Worm (Caenorhabditis elegans) whole organism, late embryonic: ENCODE results near the gene F48F7.5.

Source experiments
- C08G9.2 ChIP-seq: sonication (generic microtip); optimal IDR thresholded peaks from 2 replicates; lab custom pipeline; 2016; ENCODE audit warnings: mild to moderate bottlenecking, missing genetic modification characterization, moderate library complexity, missing compliant biosample characterization
- F13H6.1 ChIP-seq: sonication (generic microtip); optimal IDR thresholded peaks from 2 replicates; lab custom pipeline; 2016; ENCODE audit warnings: missing genetic modification characterization, missing compliant biosample characterization
- K02D7.2 ChIP-seq: sonication (generic microtip); optimal IDR thresholded peaks from 2 replicates; lab custom pipeline; 2017; ENCODE audit warnings: mild to moderate bottlenecking, missing genetic modification characterization, missing compliant biosample characterization
- K09A11.1 ChIP-seq: sonication (generic microtip); optimal IDR thresholded peaks from 2 replicates; lab custom pipeline; 2017; ENCODE audit warnings: antibody characterized with exemption, mild to moderate bottlenecking, missing genetic modification characterization, missing compliant biosample characterization; ENCODE audit not compliant: insufficient read depth
- Y22D7AL.16 ChIP-seq: sonication (generic microtip); optimal IDR thresholded peaks from 2 replicates; lab custom pipeline; 2016; ENCODE audit warnings: missing genetic modification characterization, missing compliant biosample characterization
- ahr-1 ChIP-seq: sonication (generic microtip); optimal IDR thresholded peaks from 2 replicates; lab custom pipeline; 2016; ENCODE audit warnings: missing genetic modification characterization, missing compliant biosample characterization
- ama-1 ChIP-seq: fragments of 150-350 bp; optimal IDR thresholded peaks from 2 replicates; lab custom pipeline; 2014
- ceh-18 ChIP-seq: sonication (generic microtip); optimal IDR thresholded peaks from 2 replicates; lab custom pipeline; 2016; ENCODE audit warnings: missing genetic modification characterization, missing compliant biosample characterization
- ceh-2 ChIP-seq: sonication (generic microtip); optimal IDR thresholded peaks from 2 replicates; lab custom pipeline; 2016; ENCODE audit warnings: missing genotype, missing genetic modification characterization, missing compliant biosample characterization
- ceh-22 ChIP-seq: sonication (generic microtip); optimal IDR thresholded peaks from 2 replicates; lab custom pipeline; 2017; ENCODE audit warnings: missing biosample characterization, missing genetic modification characterization
- ceh-30 ChIP-seq: fragments of 150-350 bp; optimal IDR thresholded peaks from 2 replicates; lab custom pipeline; 2014; ENCODE audit warnings: missing biosample characterization, missing genetic modification characterization
- ceh-31 ChIP-seq: sonication (generic microtip); optimal IDR thresholded peaks from 2 replicates; lab custom pipeline; 2016; ENCODE audit warnings: missing genetic modification characterization, missing compliant biosample characterization
- ceh-48 ChIP-seq: sonication (generic microtip); optimal IDR thresholded peaks from 2 replicates; lab custom pipeline; 2016; ENCODE audit warnings: missing genetic modification characterization, inconsistent platforms, missing compliant biosample characterization
- ceh-9 ChIP-seq: sonication (generic microtip); optimal IDR thresholded peaks from 2 replicates; lab custom pipeline; 2016; ENCODE audit warnings: mild to moderate bottlenecking, missing genetic modification characterization, inconsistent platforms, missing compliant biosample characterization
- che-1 ChIP-seq: sonication (generic microtip); optimal IDR thresholded peaks from 2 replicates; lab custom pipeline; 2016; ENCODE audit warnings: mild to moderate bottlenecking, missing genetic modification characterization, missing compliant biosample characterization
- dmd-4 ChIP-seq: sonication (generic microtip); optimal IDR thresholded peaks from 2 replicates; lab custom pipeline; 2016; ENCODE audit warnings: borderline replicate concordance, missing genetic modification characterization, missing compliant biosample characterization
- dve-1 ChIP-seq: sonication (generic microtip); optimal IDR thresholded peaks from 2 replicates; lab custom pipeline; 2017; ENCODE audit warnings: antibody characterized with exemption, mild to moderate bottlenecking, missing genetic modification characterization, missing compliant biosample characterization
- elt-2 ChIP-seq: sonication (generic microtip); optimal IDR thresholded peaks from 2 replicates; lab custom pipeline; 2016; ENCODE audit warnings: missing genetic modification reagents, missing genetic modification characterization, missing compliant biosample characterization
- elt-4 ChIP-seq: sonication (generic microtip); optimal IDR thresholded peaks from 2 replicates; lab custom pipeline; 2016; ENCODE audit warnings: missing genetic modification characterization, missing compliant biosample characterization
- ets-4 ChIP-seq: sonication (generic microtip); optimal IDR thresholded peaks from 2 replicates; lab custom pipeline; 2016; ENCODE audit warnings: missing genetic modification characterization, missing compliant biosample characterization
- eyg-1 ChIP-seq: sonication (generic microtip); optimal IDR thresholded peaks from 2 replicates; lab custom pipeline; 2016; ENCODE audit warnings: missing genotype, missing genetic modification characterization, missing compliant biosample characterization
- fkh-10 ChIP-seq: fragments of 150-350 bp; optimal IDR thresholded peaks from 2 replicates; lab custom pipeline; 2014; ENCODE audit warnings: missing biosample characterization, missing genetic modification reagents, missing genetic modification characterization
- fkh-6 ChIP-seq: sonication (generic microtip); optimal IDR thresholded peaks from 2 replicates; lab custom pipeline; 2016; ENCODE audit warnings: missing genetic modification characterization, missing compliant biosample characterization
- gmeb-2 ChIP-seq: sonication (generic microtip); optimal IDR thresholded peaks from 2 replicates; lab custom pipeline; 2016; ENCODE audit warnings: missing genetic modification characterization, inconsistent platforms, missing compliant biosample characterization
- hlh-15 ChIP-seq: sonication (generic microtip); optimal IDR thresholded peaks from 2 replicates; lab custom pipeline; 2016; ENCODE audit warnings: missing genetic modification characterization, missing compliant biosample characterization
- hlh-30 ChIP-seq: sonication (generic microtip); optimal IDR thresholded peaks from 2 replicates; lab custom pipeline; 2017; ENCODE audit warnings: antibody characterized with exemption, missing genetic modification characterization, missing compliant biosample characterization; ENCODE audit not compliant: insufficient read depth
- hlh-8 ChIP-seq: sonication (generic microtip); optimal IDR thresholded peaks from 2 replicates; lab custom pipeline; 2016; ENCODE audit warnings: missing genotype, missing genetic modification characterization, missing compliant biosample characterization
- lim-6 ChIP-seq: sonication (generic microtip); optimal IDR thresholded peaks from 2 replicates; lab custom pipeline; 2016; ENCODE audit warnings: missing genetic modification characterization, missing compliant biosample characterization
- mec-3 ChIP-seq: sonication (generic microtip); optimal IDR thresholded peaks from 2 replicates; lab custom pipeline; 2016; ENCODE audit warnings: borderline replicate concordance, missing genetic modification characterization, missing compliant biosample characterization
- nfya-1 ChIP-seq: sonication (generic microtip); optimal IDR thresholded peaks from 2 replicates; lab custom pipeline; 2017; ENCODE audit warnings: missing genetic modification characterization, mild to moderate bottlenecking, missing compliant biosample characterization, antibody characterized with exemption, moderate library complexity
- nhr-232 ChIP-seq: sonication (generic microtip); optimal IDR thresholded peaks from 2 replicates; lab custom pipeline; 2016; ENCODE audit warnings: missing genetic modification characterization, missing compliant biosample characterization
- npax-4 ChIP-seq: sonication (generic microtip); optimal IDR thresholded peaks from 2 replicates; lab custom pipeline; 2016; ENCODE audit warnings: missing genetic modification characterization, missing compliant biosample characterization
- odd-2 ChIP-seq: sonication (generic microtip); optimal IDR thresholded peaks from 2 replicates; lab custom pipeline; 2017; ENCODE audit warnings: antibody characterized with exemption, mild to moderate bottlenecking, missing genetic modification characterization, missing compliant biosample characterization
- pag-3 ChIP-seq: sonication (generic microtip); optimal IDR thresholded peaks from 2 replicates; lab custom pipeline; 2016; ENCODE audit warnings: missing compliant biosample characterization, missing genetic modification characterization, borderline replicate concordance
- pax-1 ChIP-seq: fragments of 150-350 bp; optimal IDR thresholded peaks from 2 replicates; lab custom pipeline; 2014; ENCODE audit warnings: missing biosample characterization, missing genetic modification characterization
- pha-2 ChIP-seq: sonication (generic microtip); optimal IDR thresholded peaks from 2 replicates; lab custom pipeline; 2017; ENCODE audit warnings: mild to moderate bottlenecking, missing genetic modification characterization, missing compliant biosample characterization
- pqm-1 ChIP-seq: sonication (generic microtip); optimal IDR thresholded peaks from 2 replicates; lab custom pipeline; 2016; ENCODE audit warnings: missing genetic modification characterization, missing compliant biosample characterization
- pros-1 ChIP-seq: fragments of 150-350 bp; optimal IDR thresholded peaks from 2 replicates; lab custom pipeline; 2014; ENCODE audit warnings: missing biosample characterization, missing genetic modification reagents, missing genetic modification characterization
- ref-2 ChIP-seq: sonication (generic microtip); optimal IDR thresholded peaks from 2 replicates; lab custom pipeline; 2016; ENCODE audit warnings: missing genetic modification characterization, missing compliant biosample characterization
- rnt-1 ChIP-seq: sonication (generic microtip); optimal IDR thresholded peaks from 2 replicates; lab custom pipeline; 2016; ENCODE audit warnings: missing genetic modification characterization, missing compliant biosample characterization
- sox-2 ChIP-seq: fragments of 200-800 bp; sonication (Bioruptor generic); IDR thresholded peaks from 2 replicates; pipeline ENCODE4 v1.3.6; 2022; ENCODE audit warnings: missing genetic modification reagents, missing genetic modification characterization, missing compliant biosample characterization
- sox-4 ChIP-seq: sonication (generic microtip); optimal IDR thresholded peaks from 2 replicates; lab custom pipeline; 2017; ENCODE audit warnings: mild to moderate bottlenecking, missing genetic modification characterization, inconsistent platforms, missing compliant biosample characterization
- syd-9 ChIP-seq: sonication (generic microtip); optimal IDR thresholded peaks from 2 replicates; lab custom pipeline; 2016; ENCODE audit warnings: mild to moderate bottlenecking, missing genetic modification characterization, moderate library complexity, missing compliant biosample characterization
- tbx-7 ChIP-seq: sonication (generic microtip); optimal IDR thresholded peaks from 2 replicates; lab custom pipeline; 2016; ENCODE audit warnings: missing genotype, missing genetic modification characterization, missing compliant biosample characterization
- ttx-3 ChIP-seq: sonication (generic microtip); optimal IDR thresholded peaks from 2 replicates; lab custom pipeline; 2016; ENCODE audit warnings: missing genetic modification reagents, missing genetic modification characterization, missing compliant biosample characterization
- unc-3 ChIP-seq, 2 experiments: fragments of 200-800 bp in 1 of 2; sonication (Bioruptor generic) in 1 of 2; sonication (generic microtip) in 1 of 2; conservative IDR thresholded peaks in 1 of 2; optimal IDR thresholded peaks in 1 of 2; 2 replicates each; pipeline versions ENCODE4 v1.3.6 to Lab custom; 2016 to 2022; ENCODE audit warnings: missing compliant biosample characterization in 2 of 2, missing genetic modification characterization in 2 of 2, missing genetic modification reagents in 1 of 2
- unc-55 ChIP-seq: sonication (generic microtip); optimal IDR thresholded peaks from 2 replicates; lab custom pipeline; 2017; ENCODE audit warnings: missing biosample characterization, missing genetic modification reagents, missing genetic modification characterization
- unc-86 ChIP-seq: sonication (generic microtip); optimal IDR thresholded peaks from 2 replicates; lab custom pipeline; 2016; ENCODE audit warnings: missing genetic modification characterization, missing compliant biosample characterization
- ztf-16 ChIP-seq: sonication (generic microtip); optimal IDR thresholded peaks from 2 replicates; lab custom pipeline; 2017; ENCODE audit warnings: missing genetic modification characterization, missing compliant biosample characterization

F48F7.5 gene

ce11 chrX:14015808-14016207 lies 40.4 kb downstream of the F48F7.5 start (continued):
- TF ChIP-seq ets-4 = peak; percentile 37
- TF ChIP-seq ahr-1 = peak; percentile 63
- TF ChIP-seq ceh-18 (tag; lab: Kevin White, UChicago) = peak; percentile 64
- no peak for TF ChIP-seq pros-1 (tag; lab: Kevin White, UChicago)
- TF ChIP-seq tbx-7 = peak; percentile 31
- TF ChIP-seq fkh-10 = no peak
- peak; percentile 67 for TF ChIP-seq eyg-1 (tag; lab: Kevin White, UChicago)
- TF ChIP-seq npax-4 (tag; lab: Kevin White, UChicago) = peak; percentile 63
- TF ChIP-seq fkh-6 (tag; lab: Kevin White, UChicago) = peak; percentile 43
- no peak for TF ChIP-seq odd-2 (tag; lab: Kevin White, UChicago)
- TF ChIP-seq ttx-3 (tag; lab: Kevin White, UChicago) = peak; percentile 71
- peak; percentile 50; the same call in 1 of the 2 replicates for TF ChIP-seq sox-2 (GFP tag; lab: Robert Waterston, UW)
- peak; percentile 69 for TF ChIP-seq K02D7.2 (tag; lab: Kevin White, UChicago)
- TF ChIP-seq dve-1 (tag; lab: Kevin White, UChicago) = peak; percentile 76
- no peak for TF ChIP-seq pax-1 (tag; lab: Kevin White, UChicago)
- TF ChIP-seq unc-3 (GFP tag; conservative IDR thresholded peaks at IDR 0.05; lab: Robert Waterston, UW) = peak; percentile 78
- TF ChIP-seq unc-3 (tag; optimal IDR thresholded peaks at IDR 0.05; lab: Kevin White, UChicago) = peak; percentile 78

ce11 chrX:14016698-14017097 lies 41.2 kb downstream of the F48F7.5 start:
- no peak for TF ChIP-seq ama-1
- TF ChIP-seq ceh-48 (tag; lab: Kevin White, UChicago) = no peak
- no peak for TF ChIP-seq dve-1 (tag; lab: Kevin White, UChicago)
- no peak for TF ChIP-seq ahr-1
- TF ChIP-seq unc-3 (GFP tag; conservative IDR thresholded peaks at IDR 0.05; lab: Robert Waterston, UW) = no peak
- no peak for TF ChIP-seq unc-3 (tag; optimal IDR thresholded peaks at IDR 0.05; lab: Kevin White, UChicago)
- TF ChIP-seq npax-4 (tag; lab: Kevin White, UChicago) = no peak
- peak; percentile 1 for TF ChIP-seq fkh-10
- no peak for TF ChIP-seq sox-2 (GFP tag; lab: Robert Waterston, UW)
- no peak for TF ChIP-seq eyg-1 (tag; lab: Kevin White, UChicago)
- TF ChIP-seq hlh-15 (tag; lab: Kevin White, UChicago) = no peak
- peak; percentile 99 for TF ChIP-seq unc-55
- peak; percentile 84 for TF ChIP-seq nfya-1 (tag; lab: Kevin White, UChicago)
- TF ChIP-seq gmeb-2 (tag; lab: Kevin White, UChicago) = no peak
- TF ChIP-seq nhr-232 (tag; lab: Kevin White, UChicago) = no peak
- no peak for TF ChIP-seq fkh-6 (tag; lab: Kevin White, UChicago)
- no peak for TF ChIP-seq sox-4 (tag; lab: Kevin White, UChicago)
- no peak for TF ChIP-seq Y22D7AL.16
- no peak for TF ChIP-seq lim-6
- TF ChIP-seq pha-2 (tag; lab: Kevin White, UChicago) = no peak
- TF ChIP-seq ref-2 = peak; percentile 43
- no peak for TF ChIP-seq ceh-2 (tag; lab: Kevin White, UChicago)
- peak; percentile 34 for TF ChIP-seq syd-9 (tag; lab: Kevin White, UChicago)
- TF ChIP-seq ceh-31 (tag; lab: Kevin White, UChicago) = peak; percentile 80
- no peak for TF ChIP-seq hlh-30 (tag; lab: Kevin White, UChicago)
- TF ChIP-seq mec-3 (tag; lab: Kevin White, UChicago) = no peak
- TF ChIP-seq elt-4 (tag; lab: Kevin White, UChicago) = no peak
- no peak for TF ChIP-seq dmd-4 (tag; lab: Kevin White, UChicago)
- TF ChIP-seq ttx-3 (tag; lab: Kevin White, UChicago) = no peak
- no peak for TF ChIP-seq unc-86 (tag; lab: Kevin White, UChicago)
- TF ChIP-seq ceh-30 (tag; lab: Kevin White, UChicago) = no peak
- TF ChIP-seq pqm-1 = no peak
- no peak for TF ChIP-seq pros-1 (tag; lab: Kevin White, UChicago)
- TF ChIP-seq odd-2 (tag; lab: Kevin White, UChicago) = no peak
- no peak for TF ChIP-seq C08G9.2 (tag; lab: Kevin White, UChicago)
- TF ChIP-seq pax-1 (tag; lab: Kevin White, UChicago) = no peak
- TF ChIP-seq hlh-8 (tag; lab: Kevin White, UChicago) = peak; percentile 81
- TF ChIP-seq ceh-22 (tag; lab: Kevin White, UChicago) = no peak
- no peak for TF ChIP-seq K09A11.1
- no peak for TF ChIP-seq elt-2 (tag; lab: Kevin White, UChicago)
- no peak for TF ChIP-seq ceh-9 (tag; lab: Kevin White, UChicago)
- no peak for TF ChIP-seq ztf-16 (tag; lab: Kevin White, UChicago)
- TF ChIP-seq pag-3 = no peak
- TF ChIP-seq F13H6.1 (tag; lab: Kevin White, UChicago) = no peak
- TF ChIP-seq rnt-1 (tag; lab: Kevin White, UChicago) = peak; percentile 83
- TF ChIP-seq che-1 (tag; lab: Kevin White, UChicago) = no peak
